Worm (Caenorhabditis elegans): ENCODE measurements around the gene mltn-10.

- TF ChIP-seq lin-40 (tag; optimal IDR thresholded peaks at IDR 0.05), result no peak
- TF ChIP-seq efl-1 (GFP tag; optimal IDR thresholded peaks at IDR 0.05), result no peak
- no peak for TF ChIP-seq rcor-1 (GFP tag; IDR thresholded peaks at IDR 0.05)
- no peak for TF ChIP-seq unc-62 (GFP tag; optimal IDR thresholded peaks at IDR 0.05)
- TF ChIP-seq F23B12.7 (tag; optimal IDR thresholded peaks at IDR 0.05; ENCODE audit: insufficient read depth), result no peak
- no peak for TF ChIP-seq bed-2 (GFP tag; IDR thresholded peaks at IDR 0.05)
- no peak for TF ChIP-seq ceh-58 (GFP tag; IDR thresholded peaks at IDR 0.05)
Measured at ce11 chrII:14626883-14627282, 4.0 kb downstream of the mltn-10 start.

All from whole organism, young adult.